Worm (Caenorhabditis elegans) whole organism, L4/young adult: ENCODE data around the gene Y46G5A.29.

ENCODE experiments used
- W03F9.2 ChIP-seq: fragments of 150-350 bp; optimal IDR thresholded peaks from 2 replicates; lab custom pipeline; 2014; ENCODE audit warnings: missing biosample characterization, missing genetic modification characterization
- dao-5 ChIP-seq: sonication (generic microtip); optimal IDR thresholded peaks from 2 replicates; lab custom pipeline; 2016; ENCODE audit warnings: missing genotype, missing genetic modification characterization, moderate library complexity, missing compliant biosample characterization
- him-1 ChIP-seq: sonication (generic microtip); optimal IDR thresholded peaks from 2 replicates; lab custom pipeline; 2016; ENCODE audit warnings: missing genotype, missing genetic modification reagents, missing genetic modification characterization, missing compliant biosample characterization

ce11 chrII:12896666-12897065 lies 40.7 kb downstream of the Y46G5A.29 start:
- TF ChIP-seq dao-5 (no peak), him-1 (tag; lab: Kevin White, UChicago) (no peak), W03F9.2 (tag; lab: Kevin White, UChicago) (no peak)
